Fruit fly (Drosophila melanogaster) whole organism, embryonic: Measurements from ENCODE around the gene Nazo.

ENCODE experiments used
- CG10267 ChIP-seq: fragments of 200-800 bp; sonication (Bioruptor generic); optimal IDR thresholded peaks from 2 replicates; lab custom pipeline; 2018; ENCODE audit warnings: missing biosample characterization, mild to moderate bottlenecking, missing genetic modification characterization, moderate library complexity
- CG11093 ChIP-seq: fragments of 200-800 bp; sonication (Bioruptor generic); IDR thresholded peaks from 3 replicates; pipeline ENCODE4 v1.3.6; 2022; ENCODE audit warnings: missing biosample characterization, missing genetic modification characterization
- CG12659 ChIP-seq: fragments of 200-800 bp; sonication (Bioruptor generic); optimal IDR thresholded peaks from 3 replicates; lab custom pipeline; 2017; ENCODE audit warnings: mild to moderate bottlenecking, missing biosample characterization, missing genetic modification reagents, missing genetic modification characterization
- CG15514 ChIP-seq: fragments of 200-800 bp; sonication (Bioruptor generic); optimal IDR thresholded peaks from 3 replicates; lab custom pipeline; 2017; ENCODE audit warnings: missing biosample characterization, missing genetic modification characterization, mild to moderate bottlenecking, moderate library complexity, missing genetic modification reagents
- CG1603 ChIP-seq: fragments of 200-800 bp; sonication (Bioruptor generic); optimal IDR thresholded peaks from 2 replicates; lab custom pipeline; 2019; ENCODE audit warnings: missing biosample characterization, mild to moderate bottlenecking, missing genetic modification characterization, moderate library complexity
- CG17186 ChIP-seq: fragments of 200-800 bp; sonication (Bioruptor generic); optimal IDR thresholded peaks from 3 replicates; lab custom pipeline; 2017; ENCODE audit warnings: missing biosample characterization, missing genetic modification reagents, missing genetic modification characterization
- CG17829 ChIP-seq: fragments of 200-800 bp; optimal IDR thresholded peaks from 2 replicates; lab custom pipeline; 2019; ENCODE audit warnings: missing biosample characterization, mild to moderate bottlenecking, missing genetic modification characterization, moderate library complexity
- CG2678 ChIP-seq: fragments of 200-800 bp; sonication (Bioruptor generic); optimal IDR thresholded peaks from 3 replicates; lab custom pipeline; 2019; ENCODE audit warnings: missing biosample characterization, mild to moderate bottlenecking, missing genetic modification characterization, moderate library complexity
- CG33557 ChIP-seq: fragments of 200-800 bp; sonication (Bioruptor generic); optimal IDR thresholded peaks from 2 replicates; lab custom pipeline; 2019; ENCODE audit warnings: missing biosample characterization, mild to moderate bottlenecking, missing genetic modification characterization, moderate library complexity
- CG3995 ChIP-seq: fragments of 200-800 bp; sonication (Bioruptor generic); optimal IDR thresholded peaks from 3 replicates; lab custom pipeline; 2016; ENCODE audit warnings: missing biosample characterization, missing genetic modification characterization
- CG6791 ChIP-seq: fragments of 200-800 bp; sonication (Bioruptor generic); IDR thresholded peaks from 3 replicates; pipeline ENCODE4 v1.3.6; 2022; ENCODE audit warnings: missing biosample characterization, missing genetic modification characterization; ENCODE audit not compliant: partially characterized antibody
- CG9215 ChIP-seq: fragments of 200-800 bp; sonication (Bioruptor generic); IDR thresholded peaks from 2 replicates; pipeline ENCODE4 v1.3.6; 2022; ENCODE audit warnings: missing biosample characterization, missing genetic modification characterization
- CoRest ChIP-seq: fragments of 200-800 bp; sonication (Bioruptor generic); optimal IDR thresholded peaks from 3 replicates; lab custom pipeline; 2018; ENCODE audit warnings: missing biosample characterization, mild to moderate bottlenecking, missing genetic modification characterization, moderate library complexity
- Dref ChIP-seq: fragments of 200-800 bp; sonication (Bioruptor generic); IDR thresholded peaks from 2 replicates; pipeline ENCODE4 v1.3.6; 2022; ENCODE audit warnings: missing biosample characterization, missing genetic modification characterization
- E2f2 ChIP-seq: fragments of 200-800 bp; sonication (Bioruptor generic); IDR thresholded peaks from 2 replicates; pipeline ENCODE4 v1.3.6; 2022; ENCODE audit warnings: missing biosample characterization, missing genetic modification characterization
- Elba2 ChIP-seq: fragments of 200-800 bp; sonication (Bioruptor generic); optimal IDR thresholded peaks from 3 replicates; lab custom pipeline; 2016; ENCODE audit warnings: missing biosample characterization, missing genetic modification characterization
- Ets97D ChIP-seq: fragments of 200-800 bp; sonication (Bioruptor generic); optimal IDR thresholded peaks from 3 replicates; lab custom pipeline; 2016; ENCODE audit warnings: missing biosample characterization, missing genetic modification characterization
- Lhr ChIP-seq: fragments of 200-800 bp; sonication (Bioruptor generic); optimal IDR thresholded peaks from 3 replicates; lab custom pipeline; 2017; ENCODE audit warnings: mild to moderate bottlenecking, missing biosample characterization, missing genetic modification reagents, missing genetic modification characterization
- MBD-R2 ChIP-seq: fragments of 200-800 bp; sonication (Bioruptor generic); IDR thresholded peaks from 2 replicates; pipeline ENCODE4 v1.3.6; 2022; ENCODE audit warnings: missing biosample characterization, missing genetic modification characterization
- MESR4 ChIP-seq: fragments of 200-800 bp; sonication (Bioruptor generic); optimal IDR thresholded peaks from 2 replicates; lab custom pipeline; 2018; ENCODE audit warnings: missing biosample characterization, mild to moderate bottlenecking, missing genetic modification characterization, moderate library complexity
- Max ChIP-seq: fragments of 200-800 bp; sonication (Bioruptor generic); optimal IDR thresholded peaks from 2 replicates; lab custom pipeline; 2016; ENCODE audit warnings: missing biosample characterization, mild to moderate bottlenecking, missing genetic modification characterization
- Scr ChIP-seq: fragments of 200-800 bp; sonication (Bioruptor generic); IDR thresholded peaks from 2 replicates; pipeline ENCODE4 v1.3.6; 2022; ENCODE audit warnings: missing biosample characterization, missing genetic modification characterization; ENCODE audit not compliant: partially characterized antibody
- Sry-δ ChIP-seq: fragments of 200-800 bp; sonication (Bioruptor generic); optimal IDR thresholded peaks from 2 replicates; lab custom pipeline; 2016; ENCODE audit warnings: missing biosample characterization, missing genetic modification characterization
- amos ChIP-seq: fragments of 200-800 bp; sonication (Bioruptor generic); IDR thresholded peaks from 2 replicates; pipeline ENCODE4 v1.3.6; 2022; ENCODE audit warnings: missing biosample characterization, missing genetic modification characterization; ENCODE audit not compliant: partially characterized antibody
- ara ChIP-seq: fragments of 200-800 bp; sonication (Bioruptor generic); IDR thresholded peaks from 2 replicates; pipeline ENCODE4 v1.3.6; 2022; ENCODE audit warnings: missing biosample characterization, missing genetic modification characterization
- ato ChIP-seq: fragments of 200-800 bp; sonication (Bioruptor generic); IDR thresholded peaks from 2 replicates; pipeline ENCODE4 v1.3.6; 2022; ENCODE audit warnings: missing biosample characterization, missing genetic modification characterization; ENCODE audit not compliant: partially characterized antibody
- dm ChIP-seq: fragments of 200-800 bp; sonication (Bioruptor generic); optimal IDR thresholded peaks from 3 replicates; lab custom pipeline; 2016; ENCODE audit warnings: missing biosample characterization, missing genetic modification characterization
- dmrt11E ChIP-seq: fragments of 200-800 bp; sonication (Bioruptor generic); optimal IDR thresholded peaks from 3 replicates; lab custom pipeline; 2018; ENCODE audit warnings: missing biosample characterization, mild to moderate bottlenecking, missing genetic modification characterization, moderate library complexity
- ewg ChIP-seq: fragments of 200-800 bp; sonication (Bioruptor generic); optimal IDR thresholded peaks from 3 replicates; lab custom pipeline; 2017; ENCODE audit warnings: mild to moderate bottlenecking, missing biosample characterization, missing genetic modification reagents, missing genetic modification characterization
- gfzf ChIP-seq: fragments of 200-800 bp; sonication (Bioruptor generic); optimal IDR thresholded peaks from 2 replicates; lab custom pipeline; 2016; ENCODE audit warnings: missing biosample characterization, mild to moderate bottlenecking, missing genetic modification characterization, moderate library complexity
- hbn ChIP-seq: fragments of 200-800 bp; sonication (Bioruptor generic); IDR thresholded peaks from 2 replicates; pipeline ENCODE4 v1.3.6; 2022; ENCODE audit warnings: missing biosample characterization, missing genetic modification characterization; ENCODE audit not compliant: partially characterized antibody
- hkb ChIP-seq, 2 experiments: fragments of 200-800 bp in 1 of 2; fragments of >200 bp in 1 of 2; sonication (Bioruptor generic) in 1 of 2; IDR thresholded peaks in 1 of 2; optimal IDR thresholded peaks in 1 of 2; 2 replicates each; pipeline versions ENCODE4 v1.3.6 to Lab custom; 2017 to 2022; ENCODE audit warnings: missing biosample characterization in 1 of 2, missing genetic modification characterization in 1 of 2
- insv ChIP-seq, 2 experiments: fragments of 200-800 bp; sonication (Bioruptor generic); optimal IDR thresholded peaks; 3 replicates each; lab custom pipeline; 2016 to 2018; ENCODE audit warnings: missing biosample characterization in 2 of 2, missing genetic modification characterization in 2 of 2
- inv ChIP-seq: fragments of 200-800 bp; sonication (Bioruptor generic); IDR thresholded peaks from 2 replicates; pipeline ENCODE4 v1.3.6; 2022; ENCODE audit warnings: missing biosample characterization, missing genetic modification characterization; ENCODE audit not compliant: partially characterized antibody
- kah ChIP-seq: fragments of 200-800 bp; sonication (Bioruptor generic); optimal IDR thresholded peaks from 2 replicates; lab custom pipeline; 2018; ENCODE audit warnings: missing biosample characterization, mild to moderate bottlenecking, missing genetic modification characterization
- mld ChIP-seq: fragments of 200-800 bp; sonication (Bioruptor generic); IDR thresholded peaks from 3 replicates; pipeline ENCODE4 v1.3.6; 2022; ENCODE audit warnings: missing biosample characterization, missing genetic modification characterization; ENCODE audit not compliant: partially characterized antibody
- nmo ChIP-seq: fragments of 200-800 bp; sonication (Bioruptor generic); optimal IDR thresholded peaks from 2 replicates; lab custom pipeline; 2018; ENCODE audit warnings: missing biosample characterization, mild to moderate bottlenecking, missing genetic modification characterization, moderate library complexity
- oc ChIP-seq: fragments of 200-800 bp; sonication (Bioruptor generic); optimal IDR thresholded peaks from 2 replicates; lab custom pipeline; 2018; ENCODE audit warnings: missing biosample characterization, mild to moderate bottlenecking, missing genetic modification characterization, moderate library complexity
- pzg ChIP-seq: fragments of 200-800 bp; sonication (Bioruptor generic); optimal IDR thresholded peaks from 3 replicates; lab custom pipeline; 2018; ENCODE audit warnings: missing biosample characterization, mild to moderate bottlenecking, missing genetic modification characterization, moderate library complexity
- sna ChIP-seq: fragments of 200-800 bp; sonication (Bioruptor generic); IDR thresholded peaks from 2 replicates; pipeline ENCODE4 v1.3.6; 2022; ENCODE audit warnings: missing biosample characterization, missing genetic modification characterization; ENCODE audit not compliant: partially characterized antibody
- ssp ChIP-seq: fragments of 200-800 bp; sonication (Bioruptor generic); IDR thresholded peaks from 2 replicates; pipeline ENCODE4 v1.3.6; 2022; ENCODE audit warnings: missing biosample characterization, missing genetic modification characterization
- tll ChIP-seq, 2 experiments: fragments of 200-800 bp in 1 of 2; fragments of >200 bp in 1 of 2; sonication (Bioruptor generic) in 1 of 2; optimal IDR thresholded peaks; 2 replicates each; lab custom pipeline; 2017 to 2019; ENCODE audit warnings: missing biosample characterization in 2 of 2, missing genetic modification characterization in 2 of 2, mild to moderate bottlenecking in 1 of 2, moderate library complexity in 1 of 2
- tna ChIP-seq: fragments of 200-800 bp; sonication (Bioruptor generic); IDR thresholded peaks from 2 replicates; pipeline ENCODE4 v1.3.6; 2022; ENCODE audit warnings: missing biosample characterization, missing genetic modification characterization; ENCODE audit not compliant: partially characterized antibody
- unc-4 ChIP-seq: fragments of 200-800 bp; sonication (Bioruptor generic); IDR thresholded peaks from 2 replicates; pipeline ENCODE4 v1.3.6; 2022; ENCODE audit warnings: missing biosample characterization, missing genetic modification characterization; ENCODE audit not compliant: partially characterized antibody
- wdn ChIP-seq: fragments of 200-800 bp; sonication (Bioruptor generic); IDR thresholded peaks from 2 replicates; pipeline ENCODE4 v1.3.6; 2022; ENCODE audit warnings: missing biosample characterization, missing genetic modification characterization
- wek ChIP-seq: fragments of 200-800 bp; sonication (Bioruptor generic); optimal IDR thresholded peaks from 3 replicates; lab custom pipeline; 2018; ENCODE audit warnings: missing biosample characterization, mild to moderate bottlenecking, missing genetic modification characterization, moderate library complexity
- yki ChIP-seq: fragments of >200 bp; optimal IDR thresholded peaks from 3 replicates; lab custom pipeline; 2018

Gene Nazo

dm6 chr3R:8269740-8270139 lies 17.9 kb upstream of the Nazo start, which contains the start of gene CG9630 (continued):
- TF ChIP-seq inv (GFP tag; lab: Robert Waterston, UW) (peak; percentile 43; the same call in 1 of the 2 replicates), nmo (GFP tag; lab: Kevin White, UChicago) (peak; percentile 10), ssp (GFP tag; lab: Robert Waterston, UW) (no peak), ato (GFP tag; lab: Robert Waterston, UW) (peak; percentile 87), dm (peak; percentile 98), tll (GFP tag; optimal IDR thresholded peaks at IDR 0.05; lab: Kevin White, UChicago) (peak in 1 of 2 experiments; percentile 32), CG2678 (no peak), CG6791 (GFP tag; lab: Robert Waterston, UW) (peak; percentile 68; the same call in 2 of the 3 replicates), Dref (GFP tag; lab: Robert Waterston, UW) (peak; percentile 78), CoRest (peak; percentile 4), kah (no peak), Scr (GFP tag; lab: Robert Waterston, UW) (peak; percentile 62), gfzf (GFP tag; lab: Kevin White, UChicago) (peak; percentile 69), unc-4 (GFP tag; lab: Robert Waterston, UW) (peak; percentile 70), oc (tag; lab: Kevin White, UChicago) (peak; percentile 51), CG12659 (peak; percentile 12), CG1603 (tag; lab: Kevin White, UChicago) (peak; percentile 87), CG9215 (peak; percentile 100), yki (no peak), sna (GFP tag; lab: Robert Waterston, UW) (peak; percentile 71; the same call in 1 of the 2 replicates), CG33557 (GFP tag; lab: Kevin White, UChicago) (no peak), MESR4 (peak; percentile 77), Lhr (GFP tag; lab: Kevin White, UChicago) (peak; percentile 42), CG15514 (GFP tag; lab: Kevin White, UChicago) (peak; percentile 87), CG3995 (GFP tag; lab: Kevin White, UChicago) (peak; percentile 38), CG17186 (peak; percentile 93), MBD-R2 (GFP tag; lab: Robert Waterston, UW) (peak; percentile 88), tna (GFP tag; lab: Robert Waterston, UW) (peak; percentile 31; the same call in 1 of the 2 replicates), wek (GFP tag; lab: Kevin White, UChicago) (no peak), wdn (GFP tag; lab: Robert Waterston, UW) (no peak), ewg (GFP tag; lab: Kevin White, UChicago) (peak; percentile 1), Elba2 (GFP tag; lab: Kevin White, UChicago) (peak; percentile 79), CG17829 (tag; lab: Kevin White, UChicago) (peak; percentile 48), Max (peak; percentile 88), Sry-δ (GFP tag; lab: Kevin White, UChicago) (peak; percentile 75), ara (GFP tag; lab: Robert Waterston, UW) (0 out of 2 replicates have a peak, but pooled peaks have one; percentile 12), mld (GFP tag; lab: Robert Waterston, UW) (0 out of 3 replicates have a peak, but pooled peaks have one; percentile 37), dmrt11E (tag; lab: Kevin White, UChicago) (no peak), insv (GFP tag; optimal IDR thresholded peaks at IDR 0.05; lab: Kevin White, UChicago) (peak in 1 of 2 experiments; percentile 2), amos (peak; percentile 69), pzg (GFP tag; lab: Kevin White, UChicago) (peak; percentile 97), hkb (optimal IDR thresholded peaks at IDR 0.05; lab: Kevin White, UChicago) (peak; percentile 48), hkb (GFP tag; IDR thresholded peaks at IDR 0.05; lab: Robert Waterston, UW) (no peak), Ets97D (GFP tag; lab: Kevin White, UChicago) (peak; percentile 79), E2f2 (GFP tag; lab: Robert Waterston, UW) (peak; percentile 100), hbn (GFP tag; lab: Robert Waterston, UW) (peak; percentile 55; the same call in 1 of the 2 replicates), CG11093 (no peak), CG10267 (tag; lab: Kevin White, UChicago) (peak; percentile 52)
